Fruit fly (Drosophila melanogaster) whole organism, adult: ENCODE results near the gene Ipp.

ENCODE experiments used
- CG11617 ChIP-seq: fragments of 200-800 bp; sonication (Bioruptor generic); optimal IDR thresholded peaks from 2 replicates; lab custom pipeline; 2017; ENCODE audit warnings: mild to moderate bottlenecking, missing biosample characterization, missing genetic modification reagents, missing genetic modification characterization
- CG12768 ChIP-seq: fragments of 200-800 bp; sonication (Bioruptor generic); optimal IDR thresholded peaks from 2 replicates; lab custom pipeline; 2017; ENCODE audit warnings: missing biosample characterization, missing genetic modification characterization, mild to moderate bottlenecking, moderate library complexity, missing genetic modification reagents
- CG14711 ChIP-seq: fragments of 200-800 bp; sonication (Bioruptor generic); optimal IDR thresholded peaks from 2 replicates; lab custom pipeline; 2018; ENCODE audit warnings: missing biosample characterization, mild to moderate bottlenecking, missing genetic modification characterization, moderate library complexity
- CG1620 ChIP-seq: fragments of 200-800 bp; sonication (Bioruptor generic); optimal IDR thresholded peaks from 2 replicates; lab custom pipeline; 2016; ENCODE audit warnings: missing biosample characterization, missing genetic modification characterization
- CG33017 ChIP-seq: fragments of 200-800 bp; sonication (Bioruptor generic); optimal IDR thresholded peaks from 2 replicates; lab custom pipeline; 2018; ENCODE audit warnings: missing biosample characterization, mild to moderate bottlenecking, missing genetic modification characterization, moderate library complexity
- CG5204 ChIP-seq: fragments of 200-800 bp; sonication (Bioruptor generic); optimal IDR thresholded peaks from 2 replicates; lab custom pipeline; 2016; ENCODE audit warnings: missing biosample characterization, missing genetic modification characterization
- CG7045 ChIP-seq: fragments of 200-800 bp; sonication (Bioruptor generic); optimal IDR thresholded peaks from 2 replicates; lab custom pipeline; 2017; ENCODE audit warnings: missing biosample characterization, mild to moderate bottlenecking, missing genetic modification characterization
- CG7101 ChIP-seq: fragments of 200-800 bp; sonication (Bioruptor generic); optimal IDR thresholded peaks from 2 replicates; lab custom pipeline; 2018; ENCODE audit warnings: missing biosample characterization, mild to moderate bottlenecking, missing genetic modification characterization, moderate library complexity
- Clk ChIP-seq: fragments of 200-800 bp; sonication (Bioruptor generic); optimal IDR thresholded peaks from 2 replicates; lab custom pipeline; 2017; ENCODE audit warnings: missing biosample characterization, missing genetic modification characterization
- Crg-1 ChIP-seq: fragments of 200-800 bp; sonication (Bioruptor generic); optimal IDR thresholded peaks from 2 replicates; lab custom pipeline; 2016; ENCODE audit warnings: missing biosample characterization, missing genetic modification characterization
- Hr96 ChIP-seq: fragments of 200-800 bp; sonication (Bioruptor generic); optimal IDR thresholded peaks from 2 replicates; lab custom pipeline; 2016; ENCODE audit warnings: missing biosample characterization, missing genetic modification characterization
- Mnt ChIP-seq: fragments of 200-800 bp; sonication (Bioruptor generic); optimal IDR thresholded peaks from 2 replicates; lab custom pipeline; 2016; ENCODE audit warnings: missing biosample characterization, mild to moderate bottlenecking, missing genetic modification characterization
- bab1 ChIP-seq: fragments of 200-800 bp; sonication (Bioruptor generic); optimal IDR thresholded peaks from 3 replicates; lab custom pipeline; 2019; ENCODE audit warnings: missing biosample characterization, mild to moderate bottlenecking, missing genetic modification characterization, moderate library complexity
- cic ChIP-seq: fragments of 200-800 bp; sonication (Bioruptor generic); optimal IDR thresholded peaks from 2 replicates; lab custom pipeline; 2017; ENCODE audit warnings: missing biosample characterization, mild to moderate bottlenecking, missing genetic modification characterization, moderate library complexity
- cnc ChIP-seq, 2 experiments: fragments of >200 bp; optimal IDR thresholded peaks; 2 replicates each; lab custom pipeline; 2017
- kay ChIP-seq: fragments of 200-800 bp; sonication (Bioruptor generic); peaks from one replicate; lab custom pipeline; 2016; ENCODE audit warnings: missing biosample characterization, missing genetic modification characterization, borderline replicate concordance
- ovo ChIP-seq: fragments of 200-800 bp; sonication (Bioruptor generic); optimal IDR thresholded peaks from 2 replicates; lab custom pipeline; 2016; ENCODE audit warnings: missing biosample characterization, missing genetic modification characterization
- pad ChIP-seq: fragments of 200-800 bp; sonication (Bioruptor generic); optimal IDR thresholded peaks from 3 replicates; lab custom pipeline; 2017; ENCODE audit warnings: missing biosample characterization, missing genetic modification characterization, mild to moderate bottlenecking, moderate library complexity, missing genetic modification reagents
- tj ChIP-seq: fragments of 200-800 bp; sonication (Bioruptor generic); optimal IDR thresholded peaks from 3 replicates; lab custom pipeline; 2017; ENCODE audit warnings: missing biosample characterization, mild to moderate bottlenecking, missing genetic modification characterization, moderate library complexity
- toe ChIP-seq: fragments of 200-800 bp; sonication (Bioruptor generic); optimal IDR thresholded peaks from 2 replicates; lab custom pipeline; 2016; ENCODE audit warnings: missing biosample characterization, missing genetic modification characterization

Gene Ipp

dm6 chr3R:13939353-13940049 is 19.1 kb upstream of the Ipp start:
- TF ChIP-seq Mnt (no peak), CG12768 (GFP tag; lab: Kevin White, UChicago) (no peak), bab1 (GFP tag; lab: Kevin White, UChicago) (no peak), kay (no peak), pad (GFP tag; lab: Kevin White, UChicago) (no peak), ovo (GFP tag; lab: Kevin White, UChicago) (no peak), tj (no peak), CG5204 (GFP tag; lab: Kevin White, UChicago) (no peak), toe (GFP tag; lab: Kevin White, UChicago) (no peak), cnc (optimal IDR thresholded peaks at IDR 0.05; lab: Kevin White, UChicago) (no peak), Hr96 (GFP tag; lab: Kevin White, UChicago) (no peak), Clk (GFP tag; lab: Kevin White, UChicago) (no peak), CG14711 (no peak)

dm6 chr3R:13941390-13941789 is 17.2 kb upstream of the Ipp start:
- TF ChIP-seq Hr96 (GFP tag; lab: Kevin White, UChicago) (no peak), tj (no peak), Mnt (no peak), CG12768 (GFP tag; lab: Kevin White, UChicago) (no peak), Crg-1 (GFP tag; lab: Kevin White, UChicago) (no peak), CG33017 (no peak), ovo (GFP tag; lab: Kevin White, UChicago) (no peak), toe (GFP tag; lab: Kevin White, UChicago) (no peak), CG14711 (no peak), CG7045 (no peak), CG11617 (GFP tag; lab: Kevin White, UChicago) (no peak), bab1 (GFP tag; lab: Kevin White, UChicago) (no peak)

dm6 chr3R:13943360-13943759 is 15.2 kb upstream of the Ipp start, which contains the start of gene Art9:
Gene Art9, minus strand, starts transcription at chr3R:13943460.
- TF ChIP-seq pad (GFP tag; lab: Kevin White, UChicago) (no peak), cic (no peak), tj (no peak), CG11617 (GFP tag; lab: Kevin White, UChicago) (no peak), toe (GFP tag; lab: Kevin White, UChicago) (no peak), CG5204 (GFP tag; lab: Kevin White, UChicago) (no peak), bab1 (GFP tag; lab: Kevin White, UChicago) (no peak), CG12768 (GFP tag; lab: Kevin White, UChicago) (no peak), CG14711 (no peak), CG1620 (GFP tag; lab: Kevin White, UChicago) (no peak), CG33017 (no peak), CG7101 (tag; lab: Kevin White, UChicago) (no peak), Crg-1 (GFP tag; lab: Kevin White, UChicago) (no peak)

dm6 chr3R:13945712-13946111 is 12.9 kb upstream of the Ipp start, which contains the start of gene Art6:
Gene Art6, minus strand, starts transcription at chr3R:13945812.
- TF ChIP-seq cnc (optimal IDR thresholded peaks at IDR 0.05; lab: Kevin White, UChicago) (no peak), CG14711 (no peak), ovo (GFP tag; lab: Kevin White, UChicago) (no peak), CG11617 (GFP tag; lab: Kevin White, UChicago) (no peak), CG5204 (GFP tag; lab: Kevin White, UChicago) (no peak), bab1 (GFP tag; lab: Kevin White, UChicago) (no peak), CG7101 (tag; lab: Kevin White, UChicago) (no peak), toe (GFP tag; lab: Kevin White, UChicago) (no peak), CG1620 (GFP tag; lab: Kevin White, UChicago) (no peak), Crg-1 (GFP tag; lab: Kevin White, UChicago) (no peak), Clk (GFP tag; lab: Kevin White, UChicago) (no peak), kay (no peak), CG12768 (GFP tag; lab: Kevin White, UChicago) (no peak), pad (GFP tag; lab: Kevin White, UChicago) (no peak), tj (no peak)

dm6 chr3R:13946117-13946516 is 12.5 kb upstream of the Ipp start:
- TF ChIP-seq tj = no peak
- TF ChIP-seq Crg-1 (GFP tag; lab: Kevin White, UChicago) = no peak
- TF ChIP-seq bab1 (GFP tag; lab: Kevin White, UChicago) = no peak
- no peak for TF ChIP-seq CG7101 (tag; lab: Kevin White, UChicago)
- TF ChIP-seq CG12768 (GFP tag; lab: Kevin White, UChicago) = no peak
- TF ChIP-seq Hr96 (GFP tag; lab: Kevin White, UChicago) = no peak
- no peak for TF ChIP-seq pad (GFP tag; lab: Kevin White, UChicago)
- no peak for TF ChIP-seq CG5204 (GFP tag; lab: Kevin White, UChicago)
- no peak for TF ChIP-seq CG11617 (GFP tag; lab: Kevin White, UChicago)
- no peak for TF ChIP-seq cic
- TF ChIP-seq Mnt = no peak
- TF ChIP-seq Clk (GFP tag; lab: Kevin White, UChicago) = no peak
- no peak for TF ChIP-seq toe (GFP tag; lab: Kevin White, UChicago)
- no peak for TF ChIP-seq CG1620 (GFP tag; lab: Kevin White, UChicago)
- TF ChIP-seq CG14711 = no peak
- TF ChIP-seq CG7045 = no peak
- TF ChIP-seq kay = no peak

dm6 chr3R:13947415-13947814 is 11.2 kb upstream of the Ipp start:
- TF ChIP-seq tj (no peak), CG7045 (no peak), Hr96 (GFP tag; lab: Kevin White, UChicago) (no peak), CG5204 (GFP tag; lab: Kevin White, UChicago) (no peak)
